Worm (Caenorhabditis elegans) whole organism, L1 larva: Measurements from ENCODE around the gene C39D10.8.

Experiments
- C04F5.9 ChIP-seq: sonication (generic microtip); optimal IDR thresholded peaks from 2 replicates; lab custom pipeline; 2016; ENCODE audit warnings: missing genetic modification characterization, missing compliant biosample characterization
- F16B12.6 ChIP-seq: fragments of 150-350 bp; optimal IDR thresholded peaks from 2 replicates; lab custom pipeline; 2014; ENCODE audit warnings: missing biosample characterization, missing genetic modification characterization
- Y116A8C.19 ChIP-seq: sonication (generic microtip); optimal IDR thresholded peaks from 2 replicates; lab custom pipeline; 2016; ENCODE audit warnings: missing compliant biosample characterization, missing genetic modification characterization, borderline replicate concordance
- alr-1 ChIP-seq: fragments of 200-800 bp; sonication (Bioruptor generic); optimal IDR thresholded peaks from 2 replicates; lab custom pipeline; 2018; ENCODE audit warnings: borderline replicate concordance, mild to moderate bottlenecking, missing genetic modification characterization, missing compliant biosample characterization
- ceh-8 ChIP-seq: fragments of 200-800 bp; sonication (Bioruptor generic); optimal IDR thresholded peaks from 2 replicates; lab custom pipeline; 2018; ENCODE audit warnings: mild to moderate bottlenecking, missing genetic modification characterization, moderate library complexity, missing compliant biosample characterization
- ceh-88 ChIP-seq: fragments of 200-800 bp; sonication (Bioruptor generic); IDR thresholded peaks from 2 replicates; pipeline ENCODE4 v1.3.6; 2022; ENCODE audit warnings: missing genetic modification characterization, missing compliant biosample characterization
- ces-1 ChIP-seq: fragments of 150-350 bp; optimal IDR thresholded peaks from 2 replicates; lab custom pipeline; 2014; ENCODE audit warnings: missing biosample characterization, missing genetic modification reagents, missing genetic modification characterization
- efl-1 ChIP-seq, 4 experiments: fragments of 150-350 bp; optimal IDR thresholded peaks in 3 of 4; peaks in 1 of 4; 1 replicate in 1 of 4; 2 replicates in 3 of 4; lab custom pipeline; 2014; ENCODE audit warnings: missing biosample characterization in 2 of 4, missing genetic modification characterization in 2 of 4, missing genetic modification reagents in 2 of 4
- egl-13 ChIP-seq: sonication (generic microtip); optimal IDR thresholded peaks from 2 replicates; lab custom pipeline; 2016; ENCODE audit warnings: missing genotype, missing genetic modification reagents, missing genetic modification characterization, missing compliant biosample characterization
- elt-3 ChIP-seq, 6 experiments: fragments of 150-350 bp in 1 of 6; sonication (generic microtip); optimal IDR thresholded peaks; 2 replicates each; lab custom pipeline; 2017 to 2018; ENCODE audit warnings: missing biosample characterization in 6 of 6, missing genetic modification characterization in 6 of 6, inconsistent platforms in 1 of 6
- ets-5 ChIP-seq: fragments of 200-800 bp; sonication (Bioruptor generic); IDR thresholded peaks from 2 replicates; pipeline ENCODE4 v1.3.6; 2022; ENCODE audit warnings: missing genetic modification characterization, missing compliant biosample characterization
- fkh-4 ChIP-seq: sonication (generic microtip); optimal IDR thresholded peaks from 2 replicates; lab custom pipeline; 2016; ENCODE audit warnings: missing compliant biosample characterization, missing genetic modification characterization, borderline replicate concordance
- fkh-8 ChIP-seq: sonication (generic microtip); optimal IDR thresholded peaks from 2 replicates; lab custom pipeline; 2016; ENCODE audit warnings: mild to moderate bottlenecking, missing genetic modification characterization, missing compliant biosample characterization
- fos-1 ChIP-seq: fragments of 150-350 bp; optimal IDR thresholded peaks from 2 replicates; lab custom pipeline; 2014; ENCODE audit warnings: missing biosample characterization, missing genetic modification characterization
- grh-1 ChIP-seq: fragments of 200-800 bp; sonication (Bioruptor generic); IDR thresholded peaks from 2 replicates; pipeline ENCODE4 v1.3.6; 2022; ENCODE audit warnings: missing genetic modification reagents, missing genetic modification characterization, missing compliant biosample characterization
- hpl-2 ChIP-seq: fragments of 150-350 bp; optimal IDR thresholded peaks from 2 replicates; lab custom pipeline; 2014; ENCODE audit warnings: missing biosample characterization, missing genetic modification reagents, missing genetic modification characterization
- isw-1 ChIP-seq: fragments of 200-800 bp; sonication (Bioruptor generic); IDR thresholded peaks from 2 replicates; pipeline ENCODE4 v1.3.6; 2022; ENCODE audit warnings: missing genetic modification characterization, missing compliant biosample characterization
- lin-13 ChIP-seq: fragments of 150-350 bp; optimal IDR thresholded peaks from 2 replicates; lab custom pipeline; 2014; ENCODE audit warnings: missing biosample characterization, missing genetic modification reagents, missing genetic modification characterization
- lin-14 ChIP-seq: fragments of 200-800 bp; sonication (Bioruptor generic); optimal IDR thresholded peaks from 2 replicates; lab custom pipeline; 2018; ENCODE audit warnings: mild to moderate bottlenecking, missing genetic modification characterization, moderate library complexity, missing compliant biosample characterization
- lin-15B ChIP-seq: fragments of 150-350 bp; sonication (generic microtip); optimal IDR thresholded peaks from 3 replicates; lab custom pipeline; 2014; ENCODE audit warnings: missing biosample characterization, missing genetic modification characterization
- lsy-2 ChIP-seq, 2 experiments: fragments of 150-350 bp; optimal IDR thresholded peaks; 2 replicates each; lab custom pipeline; 2014; ENCODE audit warnings: missing biosample characterization in 2 of 2, missing genetic modification characterization in 2 of 2
- mab-9 ChIP-seq: fragments of 200-800 bp; sonication (Bioruptor generic); IDR thresholded peaks from 2 replicates; pipeline ENCODE4 v1.3.6; 2022; ENCODE audit warnings: missing genetic modification reagents, missing genetic modification characterization, missing compliant biosample characterization
- mdl-1 ChIP-seq, 2 experiments: fragments of 150-350 bp; optimal IDR thresholded peaks; 2 replicates each; lab custom pipeline; 2014 to 2017; ENCODE audit warnings: missing biosample characterization in 2 of 2, missing genetic modification characterization in 2 of 2, inconsistent platforms in 1 of 2
- nhr-11 ChIP-seq: fragments of 150-350 bp; optimal IDR thresholded peaks from 2 replicates; lab custom pipeline; 2014; ENCODE audit warnings: missing biosample characterization, missing genetic modification characterization
- nhr-19 ChIP-seq: fragments of 200-800 bp; sonication (Bioruptor generic); conservative IDR thresholded peaks from 2 replicates; pipeline ENCODE4 v1.3.6; 2022; ENCODE audit warnings: missing genetic modification characterization, missing compliant biosample characterization
- nhr-47 ChIP-seq: sonication (generic microtip); optimal IDR thresholded peaks from 2 replicates; lab custom pipeline; 2016; ENCODE audit warnings: mild to moderate bottlenecking, missing genetic modification characterization, moderate library complexity, missing compliant biosample characterization
- nhr-71 ChIP-seq: sonication (generic microtip); optimal IDR thresholded peaks from 2 replicates; lab custom pipeline; 2016; ENCODE audit warnings: mild to moderate bottlenecking, missing genetic modification characterization, moderate library complexity, missing compliant biosample characterization
- nhr-85 ChIP-seq: sonication (generic microtip); peaks from one replicate; lab custom pipeline; 2016; ENCODE audit warnings: missing genetic modification characterization, inconsistent platforms, missing compliant biosample characterization
- pag-3 ChIP-seq: sonication (generic microtip); optimal IDR thresholded peaks from 2 replicates; lab custom pipeline; 2017; ENCODE audit warnings: missing genetic modification characterization, mild to moderate bottlenecking, missing compliant biosample characterization, antibody characterized with exemption, borderline replicate concordance; ENCODE audit not compliant: insufficient read depth
- pax-3 ChIP-seq: fragments of 200-800 bp; sonication (Bioruptor generic); optimal IDR thresholded peaks from 2 replicates; lab custom pipeline; 2018; ENCODE audit warnings: mild to moderate bottlenecking, missing genetic modification characterization, moderate library complexity, missing compliant biosample characterization
- rnt-1 ChIP-seq: sonication (generic microtip); optimal IDR thresholded peaks from 2 replicates; lab custom pipeline; 2016; ENCODE audit warnings: mild to moderate bottlenecking, missing genetic modification characterization, moderate library complexity, missing compliant biosample characterization
- snpc-4 ChIP-seq: fragments of 150-350 bp; optimal IDR thresholded peaks from 2 replicates; lab custom pipeline; 2014; ENCODE audit warnings: missing biosample characterization, missing genetic modification characterization
- sox-4 ChIP-seq: sonication (generic microtip); optimal IDR thresholded peaks from 2 replicates; lab custom pipeline; 2016; ENCODE audit warnings: missing genetic modification characterization, missing compliant biosample characterization
- sptf-1 ChIP-seq: fragments of 150-350 bp; optimal IDR thresholded peaks from 2 replicates; lab custom pipeline; 2014; ENCODE audit warnings: missing biosample characterization, missing genetic modification characterization
- sup-37 ChIP-seq: fragments of 200-800 bp; sonication (Bioruptor generic); optimal IDR thresholded peaks from 2 replicates; lab custom pipeline; 2018; ENCODE audit warnings: mild to moderate bottlenecking, missing genetic modification characterization, missing compliant biosample characterization
- tlp-1 ChIP-seq: fragments of 150-350 bp; optimal IDR thresholded peaks from 2 replicates; lab custom pipeline; 2014; ENCODE audit warnings: missing biosample characterization, missing genetic modification characterization
- unc-30 ChIP-seq: sonication (generic microtip); optimal IDR thresholded peaks from 2 replicates; lab custom pipeline; 2017; ENCODE audit warnings: missing biosample characterization, missing genetic modification characterization
- unc-86 ChIP-seq: sonication (generic microtip); optimal IDR thresholded peaks from 2 replicates; lab custom pipeline; 2016; ENCODE audit warnings: missing genetic modification characterization, missing compliant biosample characterization
- xbp-1 ChIP-seq: sonication (generic microtip); optimal IDR thresholded peaks from 2 replicates; lab custom pipeline; 2016; ENCODE audit warnings: missing genetic modification characterization, missing compliant biosample characterization
- zip-4 ChIP-seq: fragments of 200-800 bp; sonication (Bioruptor generic); optimal IDR thresholded peaks from 2 replicates; lab custom pipeline; 2018; ENCODE audit warnings: mild to moderate bottlenecking, missing genetic modification characterization, moderate library complexity, missing compliant biosample characterization
- ztf-4 ChIP-seq: fragments of 150-350 bp; optimal IDR thresholded peaks from 2 replicates; lab custom pipeline; 2014; ENCODE audit warnings: missing biosample characterization, missing genetic modification characterization

The C39D10.8 gene

DNA sequence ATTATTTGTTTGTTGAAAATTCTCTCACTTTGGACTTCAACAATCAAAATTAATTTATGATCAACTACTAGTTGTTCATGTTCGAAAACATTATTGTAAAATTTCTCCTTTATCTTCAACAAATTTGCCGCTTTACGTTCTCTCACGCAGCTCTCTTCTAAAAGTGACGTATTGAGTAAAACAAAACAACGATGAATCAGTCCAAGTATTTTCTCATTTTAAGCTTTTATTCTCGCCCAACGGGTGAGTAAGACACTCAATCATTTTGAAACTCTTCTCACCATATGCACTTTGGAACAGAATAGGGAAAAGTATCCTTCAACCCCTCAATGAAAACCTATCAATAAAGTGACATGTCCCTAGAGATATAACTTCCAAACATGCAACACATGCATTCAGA, 7.4 kb downstream of the C39D10.8 start:
- no peak for TF ChIP-seq lin-13 (GFP tag; lab: Kevin White, UChicago)
- TF ChIP-seq sox-4: no peak
- no peak for TF ChIP-seq grh-1 (GFP tag; lab: Robert Waterston, UW)
- no peak for TF ChIP-seq tlp-1 (tag; lab: Kevin White, UChicago)
- no peak for TF ChIP-seq mab-9 (GFP tag; lab: Robert Waterston, UW)
- no peak for TF ChIP-seq ces-1
- no peak for TF ChIP-seq ztf-4
- no peak for TF ChIP-seq ets-5 (GFP tag; lab: Robert Waterston, UW)
- no peak for TF ChIP-seq hpl-2 (GFP tag; lab: Kevin White, UChicago)
- TF ChIP-seq egl-13: no peak
- no peak for TF ChIP-seq fos-1 (tag; lab: Kevin White, UChicago)
- no peak for TF ChIP-seq ceh-88 (GFP tag; lab: Robert Waterston, UW)

DNA sequence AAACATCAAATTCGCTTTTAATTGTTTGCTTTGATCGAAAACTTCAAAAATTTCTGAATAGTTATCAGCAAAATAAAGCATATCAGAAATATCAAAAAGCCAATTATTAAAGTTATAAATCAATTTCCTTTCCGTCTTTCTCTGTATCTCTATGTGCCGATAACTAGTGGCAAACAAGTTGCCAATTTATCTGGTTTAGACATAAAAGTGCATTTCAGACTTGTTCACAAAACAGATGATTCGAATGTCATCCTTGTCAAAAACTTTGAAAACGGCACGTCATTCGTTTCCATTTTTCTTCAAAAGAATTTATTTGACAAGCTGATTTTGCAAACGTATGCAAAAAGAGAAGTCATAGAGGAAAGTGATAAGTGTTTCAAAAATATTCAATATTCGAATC, 13.4 kb downstream of the C39D10.8 start:
- no peak for TF ChIP-seq mab-9 (GFP tag; lab: Robert Waterston, UW)
- TF ChIP-seq nhr-47 (tag; lab: Kevin White, UChicago): no peak
- TF ChIP-seq ceh-8 (GFP tag; lab: Kevin White, UChicago): no peak
- TF ChIP-seq fkh-8: no peak
- TF ChIP-seq lin-15B: no peak
- no peak for TF ChIP-seq sox-4
- TF ChIP-seq lsy-2 (tag; optimal IDR thresholded peaks at IDR 0.05; lab: Kevin White, UChicago): no peak
- no peak for TF ChIP-seq F16B12.6 (tag; lab: Kevin White, UChicago)
- TF ChIP-seq fkh-4 (tag; lab: Kevin White, UChicago): no peak
- no peak for TF ChIP-seq Y116A8C.19 (tag; lab: Kevin White, UChicago)
- TF ChIP-seq elt-3 (tag; optimal IDR thresholded peaks at IDR 0.05; lab: Kevin White, UChicago): no peak
- no peak for TF ChIP-seq isw-1 (GFP tag; lab: Robert Waterston, UW)
- no peak for TF ChIP-seq unc-86 (tag; lab: Kevin White, UChicago)
- no peak for TF ChIP-seq tlp-1 (tag; lab: Kevin White, UChicago)
- TF ChIP-seq ets-5 (GFP tag; lab: Robert Waterston, UW): no peak
- TF ChIP-seq ces-1: no peak
- TF ChIP-seq pax-3: no peak

ce11 chrX:7866493-7866892, 14.3 kb downstream of the C39D10.8 start:
- TF ChIP-seq nhr-71 (tag; lab: Kevin White, UChicago) (peak; percentile 50), efl-1 (optimal IDR thresholded peaks at IDR 0.05; lab: Kevin White, UChicago) (no peak), efl-1 (GFP tag; optimal IDR thresholded peaks at IDR 0.05 in 1 of 2; lab: Kevin White, UChicago) (peak in 1 of 2 experiments; percentile 39), xbp-1 (tag; lab: Kevin White, UChicago) (no peak), lin-14 (GFP tag; lab: Kevin White, UChicago) (peak; percentile 70), nhr-19 (0 out of 2 replicates have a peak, but pooled peaks have one; percentile 23), fos-1 (tag; lab: Kevin White, UChicago) (no peak), rnt-1 (tag; lab: Kevin White, UChicago) (peak; percentile 49)

DNA sequence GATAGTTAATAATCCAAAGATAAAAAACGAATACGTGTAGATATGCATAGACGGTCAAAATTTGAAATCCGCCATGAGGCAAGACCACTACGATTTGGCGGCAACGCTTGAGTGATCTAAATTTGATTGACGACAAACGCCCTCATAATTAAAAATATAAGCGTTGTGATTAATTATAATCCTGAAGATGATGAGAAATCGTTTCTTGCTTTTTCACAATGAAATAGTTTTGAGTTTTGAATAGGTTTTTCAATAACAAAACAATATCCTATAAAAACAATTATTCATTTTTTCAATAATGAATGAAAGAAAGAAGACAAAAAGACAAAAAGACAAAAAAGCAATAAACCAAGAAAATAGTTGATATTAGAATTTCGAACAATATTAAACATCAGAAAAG, 33.3 kb downstream of the C39D10.8 start, which contains the start of gene C54D2.6:
Gene C54D2.6 (minus strand): TSS at position 101 of the 400 bp plus-strand sequence.
- TF ChIP-seq alr-1 (tag; lab: Kevin White, UChicago) (no peak), C04F5.9 (no peak), lin-14 (GFP tag; lab: Kevin White, UChicago) (no peak), snpc-4 (tag; lab: Kevin White, UChicago) (no peak), nhr-85 (tag; lab: Kevin White, UChicago) (no peak), zip-4 (GFP tag; lab: Kevin White, UChicago) (no peak), mdl-1 (tag; optimal IDR thresholded peaks at IDR 0.05; lab: Kevin White, UChicago) (no peak), nhr-11 (tag; lab: Kevin White, UChicago) (no peak), lin-13 (GFP tag; lab: Kevin White, UChicago) (no peak), unc-30 (tag; lab: Kevin White, UChicago) (no peak), elt-3 (tag; optimal IDR thresholded peaks at IDR 0.05; lab: Kevin White, UChicago) (no peak), sup-37 (GFP tag; lab: Kevin White, UChicago) (no peak), pag-3 (tag; lab: Kevin White, UChicago) (no peak), sptf-1 (tag; lab: Kevin White, UChicago) (no peak)
